Fruit fly (Drosophila melanogaster) whole organism, embryonic: ENCODE measurements around the gene CG5853.

ENCODE experiments used
- Blimp-1 ChIP-seq: fragments of 200-800 bp; sonication (Bioruptor generic); optimal IDR thresholded peaks from 3 replicates; lab custom pipeline; 2018; ENCODE audit warnings: missing biosample characterization, missing genetic modification characterization, mild to moderate bottlenecking, moderate library complexity, missing genetic modification reagents
- CG11456 ChIP-seq: fragments of 200-800 bp; sonication (Bioruptor generic); IDR thresholded peaks from 3 replicates; pipeline ENCODE4 v1.3.6; 2022; ENCODE audit warnings: missing biosample characterization, missing genetic modification characterization
- CG12219 ChIP-seq: fragments of 200-800 bp; sonication (Bioruptor generic); optimal IDR thresholded peaks from 3 replicates; lab custom pipeline; 2018; ENCODE audit warnings: missing biosample characterization, mild to moderate bottlenecking, missing genetic modification characterization
- CG15269 ChIP-seq: fragments of 200-800 bp; sonication (Bioruptor generic); optimal IDR thresholded peaks from 2 replicates; lab custom pipeline; 2018; ENCODE audit warnings: missing biosample characterization, mild to moderate bottlenecking, missing genetic modification characterization, moderate library complexity
- CG16863 ChIP-seq: fragments of 200-800 bp; sonication (Bioruptor generic); optimal IDR thresholded peaks from 3 replicates; lab custom pipeline; 2016; ENCODE audit warnings: missing biosample characterization, missing genetic modification characterization
- CG17186 ChIP-seq: fragments of 200-800 bp; sonication (Bioruptor generic); optimal IDR thresholded peaks from 3 replicates; lab custom pipeline; 2017; ENCODE audit warnings: missing biosample characterization, missing genetic modification reagents, missing genetic modification characterization
- CG18476 ChIP-seq: fragments of 200-800 bp; sonication (Bioruptor generic); optimal IDR thresholded peaks from 2 replicates; lab custom pipeline; 2016; ENCODE audit warnings: missing biosample characterization, mild to moderate bottlenecking, missing genetic modification characterization
- CG33557 ChIP-seq: fragments of 200-800 bp; sonication (Bioruptor generic); optimal IDR thresholded peaks from 2 replicates; lab custom pipeline; 2019; ENCODE audit warnings: missing biosample characterization, mild to moderate bottlenecking, missing genetic modification characterization, moderate library complexity
- CG4328 ChIP-seq: fragments of 200-800 bp; sonication (Bioruptor generic); optimal IDR thresholded peaks from 3 replicates; lab custom pipeline; 2017; ENCODE audit warnings: missing biosample characterization, missing genetic modification reagents, missing genetic modification characterization
- CG4707 ChIP-seq: fragments of 200-800 bp; sonication (Bioruptor generic); optimal IDR thresholded peaks from 2 replicates; lab custom pipeline; 2018; ENCODE audit warnings: missing biosample characterization, mild to moderate bottlenecking, missing genetic modification characterization, moderate library complexity
- CG4820 ChIP-seq: fragments of 200-800 bp; sonication (Bioruptor generic); optimal IDR thresholded peaks from 3 replicates; lab custom pipeline; 2016; ENCODE audit warnings: missing biosample characterization, missing genetic modification characterization
- CG6654 ChIP-seq: fragments of 200-800 bp; sonication (Bioruptor generic); optimal IDR thresholded peaks from 2 replicates; lab custom pipeline; 2017; ENCODE audit warnings: missing biosample characterization, mild to moderate bottlenecking, missing genetic modification characterization
- CG9817 ChIP-seq: fragments of 200-800 bp; sonication (Bioruptor generic); optimal IDR thresholded peaks from 2 replicates; lab custom pipeline; 2018; ENCODE audit warnings: missing biosample characterization, mild to moderate bottlenecking, missing genetic modification characterization, moderate library complexity
- Dad ChIP-seq: fragments of 200-800 bp; sonication (Bioruptor generic); optimal IDR thresholded peaks from 3 replicates; lab custom pipeline; 2016; ENCODE audit warnings: missing biosample characterization, missing genetic modification characterization
- Dref ChIP-seq: fragments of 200-800 bp; sonication (Bioruptor generic); IDR thresholded peaks from 2 replicates; pipeline ENCODE4 v1.3.6; 2022; ENCODE audit warnings: missing biosample characterization, missing genetic modification characterization
- HLH4C ChIP-seq: fragments of 200-800 bp; sonication (Bioruptor generic); IDR thresholded peaks from 3 replicates; pipeline ENCODE4 v1.3.6; 2022; ENCODE audit warnings: missing biosample characterization, missing genetic modification characterization; ENCODE audit not compliant: partially characterized antibody
- Hr51 ChIP-seq, 2 experiments: fragments of 200-800 bp; sonication (Bioruptor generic); optimal IDR thresholded peaks; 2 replicates in 1 of 2; 3 replicates in 1 of 2; lab custom pipeline; 2016 to 2018; ENCODE audit warnings: missing biosample characterization in 2 of 2, missing genetic modification characterization in 2 of 2, mild to moderate bottlenecking in 1 of 2, moderate library complexity in 1 of 2
- Jarid2 ChIP-seq: fragments of 200-800 bp; sonication (Bioruptor generic); optimal IDR thresholded peaks from 3 replicates; lab custom pipeline; 2017; ENCODE audit warnings: mild to moderate bottlenecking, missing biosample characterization, missing genetic modification reagents, missing genetic modification characterization
- Med ChIP-seq: fragments of 200-800 bp; sonication (Bioruptor generic); peaks from one replicate; lab custom pipeline; 2016; ENCODE audit warnings: missing biosample characterization, missing genetic modification characterization, mild to moderate bottlenecking, inconsistent platforms, moderate library complexity
- Scr ChIP-seq: fragments of 200-800 bp; sonication (Bioruptor generic); IDR thresholded peaks from 2 replicates; pipeline ENCODE4 v1.3.6; 2022; ENCODE audit warnings: missing biosample characterization, missing genetic modification characterization; ENCODE audit not compliant: partially characterized antibody
- Ssrp ChIP-seq: fragments of 200-800 bp; sonication (Bioruptor generic); optimal IDR thresholded peaks from 2 replicates; lab custom pipeline; 2018; ENCODE audit warnings: missing biosample characterization, mild to moderate bottlenecking, missing genetic modification characterization, moderate library complexity
- Tbp ChIP-seq: fragments of >200 bp; optimal IDR thresholded peaks from 2 replicates; lab custom pipeline; 2018; ENCODE audit warnings: missing biosample characterization, missing genetic modification characterization
- ab ChIP-seq: fragments of 200-800 bp; sonication (Bioruptor generic); optimal IDR thresholded peaks from 2 replicates; lab custom pipeline; 2016; ENCODE audit warnings: missing biosample characterization, missing genetic modification characterization
- amos ChIP-seq: fragments of 200-800 bp; sonication (Bioruptor generic); IDR thresholded peaks from 2 replicates; pipeline ENCODE4 v1.3.6; 2022; ENCODE audit warnings: missing biosample characterization, missing genetic modification characterization; ENCODE audit not compliant: partially characterized antibody
- ash1 ChIP-seq: fragments of 200-800 bp; sonication (Bioruptor generic); optimal IDR thresholded peaks from 2 replicates; lab custom pipeline; 2018; ENCODE audit warnings: missing biosample characterization, mild to moderate bottlenecking, missing genetic modification characterization
- cato ChIP-seq: fragments of 200-800 bp; sonication (Bioruptor generic); optimal IDR thresholded peaks from 2 replicates; lab custom pipeline; 2016; ENCODE audit warnings: missing biosample characterization, missing genetic modification characterization, borderline replicate concordance
- cg ChIP-seq: fragments of 200-800 bp; sonication (Bioruptor generic); optimal IDR thresholded peaks from 3 replicates; lab custom pipeline; 2019; ENCODE audit warnings: missing biosample characterization, mild to moderate bottlenecking, missing genetic modification characterization, moderate library complexity
- chm ChIP-seq: fragments of 200-800 bp; sonication (Bioruptor generic); IDR thresholded peaks from 2 replicates; pipeline ENCODE4 v1.3.6; 2022; ENCODE audit warnings: missing biosample characterization, missing genetic modification characterization
- cwo ChIP-seq: fragments of 200-800 bp; sonication (Bioruptor generic); optimal IDR thresholded peaks from 3 replicates; lab custom pipeline; 2017; ENCODE audit warnings: missing biosample characterization, missing genetic modification characterization, mild to moderate bottlenecking, moderate library complexity, missing genetic modification reagents
- gsb-n ChIP-seq: fragments of 200-800 bp; sonication (Bioruptor generic); optimal IDR thresholded peaks from 3 replicates; lab custom pipeline; 2018; ENCODE audit warnings: missing biosample characterization, mild to moderate bottlenecking, missing genetic modification characterization
- ham ChIP-seq: fragments of 200-800 bp; sonication (Bioruptor generic); IDR thresholded peaks from 2 replicates; pipeline ENCODE4 v1.3.6; 2022; ENCODE audit warnings: missing biosample characterization, missing genetic modification characterization
- lmd ChIP-seq: fragments of 200-800 bp; sonication (Bioruptor generic); IDR thresholded peaks from 2 replicates; pipeline ENCODE4 v1.3.6; 2022; ENCODE audit warnings: missing biosample characterization, missing genetic modification characterization
- lov ChIP-seq, 2 experiments: fragments of 200-800 bp in 1 of 2; fragments of >200 bp in 1 of 2; sonication (Bioruptor generic) in 1 of 2; IDR thresholded peaks in 1 of 2; optimal IDR thresholded peaks in 1 of 2; 2 replicates in 1 of 2; 3 replicates in 1 of 2; pipeline versions ENCODE4 v1.3.6 to Lab custom; 2017 to 2022; ENCODE audit warnings: missing biosample characterization in 1 of 2, missing genetic modification characterization in 1 of 2
- mam ChIP-seq: fragments of 200-800 bp; sonication (Bioruptor generic); optimal IDR thresholded peaks from 3 replicates; lab custom pipeline; 2016; ENCODE audit warnings: missing biosample characterization, missing genetic modification characterization
- nerfin-2 ChIP-seq: fragments of 200-800 bp; sonication (Bioruptor generic); IDR thresholded peaks from 2 replicates; pipeline ENCODE4 v1.3.6; 2022; ENCODE audit warnings: missing biosample characterization, missing genetic modification characterization; ENCODE audit not compliant: partially characterized antibody
- nom ChIP-seq: fragments of 200-800 bp; sonication (Bioruptor generic); optimal IDR thresholded peaks from 2 replicates; lab custom pipeline; 2017; ENCODE audit warnings: missing biosample characterization, missing genetic modification characterization, mild to moderate bottlenecking, moderate library complexity, missing genetic modification reagents
- p53 ChIP-seq: fragments of 200-800 bp; sonication (Bioruptor generic); optimal IDR thresholded peaks from 2 replicates; lab custom pipeline; 2016; ENCODE audit warnings: missing biosample characterization, missing genetic modification characterization
- pan ChIP-seq, 4 experiments: fragments of >200 bp in 3 of 4; fragments of 200-800 bp in 1 of 4; sonication (Bioruptor generic) in 1 of 4; optimal IDR thresholded peaks in 3 of 4; IDR thresholded peaks in 1 of 4; 2 replicates each; pipeline versions ENCODE4 v1.3.6 to Lab custom; 2017 to 2022; ENCODE audit warnings: missing biosample characterization in 2 of 4, missing genetic modification characterization in 2 of 4, mixed read lengths in 1 of 4
- pho ChIP-seq: fragments of 200-800 bp; sonication (Bioruptor generic); optimal IDR thresholded peaks from 2 replicates; lab custom pipeline; 2016; ENCODE audit warnings: missing biosample characterization, missing genetic modification characterization
- repo ChIP-seq: fragments of 200-800 bp; sonication (Bioruptor generic); optimal IDR thresholded peaks from 2 replicates; lab custom pipeline; 2016; ENCODE audit warnings: missing biosample characterization, missing genetic modification characterization
- sc ChIP-seq, 3 experiments: fragments of >200 bp in 2 of 3; fragments of 200-800 bp in 1 of 3; sonication (Bioruptor generic) in 1 of 3; optimal IDR thresholded peaks; 2 replicates in 2 of 3; 3 replicates in 1 of 3; lab custom pipeline; 2017; ENCODE audit warnings: mild to moderate bottlenecking in 1 of 3, missing biosample characterization in 1 of 3, missing genetic modification characterization in 1 of 3, missing genetic modification reagents in 1 of 3
- slbo ChIP-seq: fragments of 200-800 bp; sonication (Bioruptor generic); IDR thresholded peaks from 2 replicates; pipeline ENCODE4 v1.3.6; 2022; ENCODE audit warnings: missing biosample characterization, missing genetic modification characterization
- stc ChIP-seq: fragments of 200-800 bp; sonication (Bioruptor generic); IDR thresholded peaks from 2 replicates; pipeline ENCODE4 v1.3.6; 2022; ENCODE audit warnings: missing biosample characterization, missing genetic modification characterization
- tin ChIP-seq: fragments of 200-800 bp; sonication (Bioruptor generic); optimal IDR thresholded peaks from 3 replicates; lab custom pipeline; 2016; ENCODE audit warnings: missing biosample characterization, missing genetic modification characterization
- ttk ChIP-seq: fragments of 200-800 bp; sonication (Bioruptor generic); IDR thresholded peaks from 2 replicates; pipeline ENCODE4 v2.1.2; 2022; ENCODE audit warnings: missing biosample characterization, missing genetic modification characterization
- tup ChIP-seq: fragments of 200-800 bp; sonication (Bioruptor generic); optimal IDR thresholded peaks from 2 replicates; lab custom pipeline; 2016; ENCODE audit warnings: missing biosample characterization, mild to moderate bottlenecking, missing genetic modification characterization, moderate library complexity

The CG5853 gene

DNA sequence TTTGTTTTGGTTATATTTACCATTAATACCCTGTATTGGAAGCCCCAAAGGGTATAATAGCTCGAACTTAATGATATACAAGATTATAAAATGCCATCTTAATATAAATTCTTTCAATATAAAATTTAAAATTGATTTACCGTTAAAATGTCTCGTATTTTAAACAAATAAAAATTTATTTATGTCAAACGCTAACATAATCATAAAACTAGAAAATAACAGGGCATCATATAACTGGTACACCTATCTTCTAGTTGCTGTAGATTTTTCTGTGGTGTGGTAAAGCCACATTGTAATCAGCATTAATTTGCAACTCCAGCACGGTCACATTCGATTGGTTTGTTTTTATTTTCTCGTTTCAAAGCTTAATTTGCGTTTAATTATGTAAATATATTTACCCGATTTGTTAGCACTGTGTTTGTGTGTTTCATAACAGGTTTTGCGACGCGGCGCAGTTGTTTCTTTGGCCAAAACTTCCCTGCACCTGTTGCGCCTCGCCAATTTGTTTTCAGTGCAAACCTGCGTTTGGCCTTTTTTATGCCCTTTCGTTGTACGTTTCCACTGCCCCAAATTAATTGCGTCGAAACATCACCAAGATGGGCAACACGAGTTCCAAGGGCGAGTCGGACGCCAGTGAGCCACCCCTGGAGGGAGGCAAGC lies 9.7 kb upstream of the CG5853 start, which contains the start of the genes CG4658 and CG5846 (continued):
- peak; percentile 82 for TF ChIP-seq CG11456 (GFP tag; lab: Robert Waterston, UW)
- no peak for TF ChIP-seq Scr (GFP tag; lab: Robert Waterston, UW)
- TF ChIP-seq CG12219 (GFP tag; lab: Kevin White, UChicago) = peak; percentile 77
- no peak for TF ChIP-seq sc (optimal IDR thresholded peaks at IDR 0.05; lab: Kevin White, UChicago)
- peak; percentile 82 for TF ChIP-seq sc (GFP tag; optimal IDR thresholded peaks at IDR 0.05; lab: Kevin White, UChicago)
- peak; percentile 72 for TF ChIP-seq mam (GFP tag; lab: Kevin White, UChicago)
- TF ChIP-seq CG17186 = peak; percentile 65
- peak; percentile 95 for TF ChIP-seq lmd (GFP tag; lab: Robert Waterston, UW)
- peak; percentile 60 for TF ChIP-seq tup (GFP tag; lab: Kevin White, UChicago)
- TF ChIP-seq Dad (GFP tag; lab: Kevin White, UChicago) = peak; percentile 17
- TF ChIP-seq slbo = peak; percentile 95
- TF ChIP-seq lov (optimal IDR thresholded peaks at IDR 0.05; lab: Kevin White, UChicago) = no peak
- peak; percentile 86 for TF ChIP-seq lov (GFP tag; IDR thresholded peaks at IDR 0.05; lab: Robert Waterston, UW)
- peak; percentile 88 for TF ChIP-seq CG9817 (tag; lab: Kevin White, UChicago)
- TF ChIP-seq ham (GFP tag; lab: Robert Waterston, UW) = peak; percentile 50; the same call in 1 of the 2 replicates
- TF ChIP-seq HLH4C (GFP tag; lab: Robert Waterston, UW) = no peak
- TF ChIP-seq stc = peak; percentile 98
- TF ChIP-seq gsb-n (tag; lab: Kevin White, UChicago) = peak; percentile 97
- TF ChIP-seq CG4328 (GFP tag; lab: Kevin White, UChicago) = peak; percentile 68
- peak; percentile 87 for TF ChIP-seq CG16863 (GFP tag; lab: Kevin White, UChicago)
- peak; percentile 62 for TF ChIP-seq p53 (GFP tag; lab: Kevin White, UChicago)
- TF ChIP-seq CG4707 (GFP tag; lab: Kevin White, UChicago) = peak; percentile 64
- peak; percentile 95 for TF ChIP-seq Blimp-1 (GFP tag; lab: Kevin White, UChicago)
- peak; percentile 90 for TF ChIP-seq CG18476 (GFP tag; lab: Kevin White, UChicago)
- TF ChIP-seq CG15269 (tag; lab: Kevin White, UChicago) = peak; percentile 93
- no peak for TF ChIP-seq cg (GFP tag; lab: Kevin White, UChicago)
- peak; percentile 70 for TF ChIP-seq nom (GFP tag; lab: Kevin White, UChicago)
- peak; percentile 83 for TF ChIP-seq CG33557 (GFP tag; lab: Kevin White, UChicago)
- peak in 1 of 2 experiments; percentile 69 for TF ChIP-seq pan (optimal IDR thresholded peaks at IDR 0.05; lab: Kevin White, UChicago)
- peak; percentile 80 to 97 for TF ChIP-seq pan (GFP tag; optimal IDR thresholded peaks at IDR 0.05 in 1 of 2, IDR thresholded peaks at IDR 0.05 in 1 of 2)
- TF ChIP-seq cato (GFP tag; lab: Kevin White, UChicago) = peak; percentile 91
- TF ChIP-seq tin (GFP tag; lab: Kevin White, UChicago) = peak; percentile 92
- TF ChIP-seq Tbp (GFP tag; lab: Kevin White, UChicago) = no peak
- TF ChIP-seq pho (GFP tag; lab: Kevin White, UChicago) = peak; percentile 89
- peak; percentile 82 for TF ChIP-seq cwo
- TF ChIP-seq ash1 (GFP tag; lab: Kevin White, UChicago) = no peak
- TF ChIP-seq Med (GFP tag; lab: Kevin White, UChicago) = peak; percentile 88
- TF ChIP-seq CG6654 (GFP tag; lab: Kevin White, UChicago) = peak; percentile 45
- TF ChIP-seq Jarid2 (GFP tag; lab: Kevin White, UChicago) = no peak
- TF ChIP-seq nerfin-2 (GFP tag; lab: Robert Waterston, UW) = no peak
- TF ChIP-seq Dref (GFP tag; lab: Robert Waterston, UW) = no peak
- peak; percentile 26 for TF ChIP-seq ab
- peak; percentile 27 for TF ChIP-seq repo (GFP tag; lab: Kevin White, UChicago)
- no peak for TF ChIP-seq amos
- peak; percentile 94 for TF ChIP-seq chm (GFP tag; lab: Robert Waterston, UW)
- peak; percentile 96 for TF ChIP-seq ttk (GFP tag; lab: Robert Waterston, UW)
- TF ChIP-seq Ssrp (tag; lab: Kevin White, UChicago) = peak; percentile 95
- TF ChIP-seq CG4820 (GFP tag; lab: Kevin White, UChicago) = peak; percentile 90
- TF ChIP-seq Hr51 (GFP tag; optimal IDR thresholded peaks at IDR 0.05; lab: Kevin White, UChicago) = peak; percentile 74 to 96
